Fruit fly (Drosophila melanogaster) whole organism, embryonic: Measurements from ENCODE around the gene lwr.

ENCODE experiments used
- Antp ChIP-seq: fragments of 200-800 bp; sonication (Bioruptor generic); optimal IDR thresholded peaks from 3 replicates; lab custom pipeline; 2016; ENCODE audit warnings: missing biosample characterization, missing genetic modification characterization
- CG11504 ChIP-seq: fragments of 200-800 bp; sonication (Bioruptor generic); optimal IDR thresholded peaks from 3 replicates; lab custom pipeline; 2019; ENCODE audit warnings: missing biosample characterization, mild to moderate bottlenecking, missing genetic modification characterization, moderate library complexity
- CTCF ChIP-seq: fragments of 200-800 bp; sonication (Bioruptor generic); optimal IDR thresholded peaks from 2 replicates; lab custom pipeline; 2017; ENCODE audit warnings: missing biosample characterization, mild to moderate bottlenecking, missing genetic modification characterization, moderate library complexity

DNA sequence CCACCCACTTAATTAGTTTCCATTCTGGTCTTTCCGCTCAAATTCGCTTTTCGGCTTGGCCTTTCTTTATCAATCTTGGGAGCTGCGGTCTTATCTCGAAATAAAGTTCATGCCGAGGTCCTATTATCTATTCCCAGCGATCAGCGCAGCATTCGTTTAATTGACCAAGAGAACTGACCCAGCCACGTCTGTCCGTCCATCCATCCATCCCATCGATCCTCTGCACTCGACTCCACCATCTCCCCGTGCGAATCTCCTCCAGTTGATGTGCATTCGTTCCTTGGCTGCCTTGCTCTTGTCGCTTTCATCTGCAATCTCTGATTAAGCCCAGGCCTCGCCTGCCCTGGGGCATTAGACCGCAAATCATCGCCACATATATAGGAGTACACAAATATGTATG lies 45.5 kb downstream of the lwr start:
- TF ChIP-seq CTCF (GFP tag; lab: Kevin White, UChicago), result no peak
- no peak for TF ChIP-seq CG11504 (tag; lab: Kevin White, UChicago)
- no peak for TF ChIP-seq Antp (GFP tag; lab: Kevin White, UChicago)
